Worm (Caenorhabditis elegans): ENCODE results near the gene T06A1.5.

DNA sequence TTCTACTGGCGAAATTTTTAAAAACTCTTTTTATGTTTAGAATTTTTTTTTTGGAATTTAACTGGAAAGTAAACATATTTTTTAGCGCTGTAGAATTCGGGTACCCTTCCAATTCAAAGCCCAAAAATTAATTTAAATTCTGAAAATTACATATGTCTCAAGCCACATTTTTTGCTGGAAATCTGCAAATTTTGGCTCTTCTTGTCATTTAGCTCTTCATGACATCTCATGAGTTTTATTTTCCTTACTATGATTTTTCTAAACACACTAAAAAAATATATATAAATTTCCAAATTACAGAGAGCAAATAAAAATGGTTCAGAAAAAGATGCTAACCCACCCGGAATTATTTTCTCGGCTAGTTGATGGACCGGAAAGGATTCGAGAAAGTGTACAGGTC is 42.2 kb downstream of the T06A1.5 start, which contains the start of gene acs-3:
- TF ChIP-seq med-1 (GFP tag; optimal IDR thresholded peaks at IDR 0.05; ENCODE audit: insufficient read depth) (no peak), cog-1 (tag; optimal IDR thresholded peaks at IDR 0.05) (no peak), ztf-23 (GFP tag; IDR thresholded peaks at IDR 0.05) (no peak), T22C8.4 (GFP tag; IDR thresholded peaks at IDR 0.05) (no peak)

Data from whole organism, midembryonic.